Fruit fly (Drosophila melanogaster) whole organism, embryonic: ENCODE data around the gene wrd.
A peak's percentile ranks its signal among the peaks of the same experiment; 100 is the strongest.

ENCODE experiments used
- Aef1 ChIP-seq: fragments of 200-800 bp; sonication (Bioruptor generic); IDR thresholded peaks from 3 replicates; pipeline ENCODE4 v1.3.6; 2022; ENCODE audit warnings: missing biosample characterization, missing genetic modification characterization
- Asciz ChIP-seq: fragments of 200-800 bp; sonication (Bioruptor generic); optimal IDR thresholded peaks from 2 replicates; lab custom pipeline; 2017; ENCODE audit warnings: missing biosample characterization, mild to moderate bottlenecking, missing genetic modification characterization, missing genetic modification reagents
- BtbVII ChIP-seq: fragments of 200-800 bp; sonication (Bioruptor generic); optimal IDR thresholded peaks from 3 replicates; lab custom pipeline; 2017; ENCODE audit warnings: missing biosample characterization, mild to moderate bottlenecking, missing genetic modification characterization
- CG10654 ChIP-seq: fragments of 200-800 bp; sonication (Bioruptor generic); optimal IDR thresholded peaks from 2 replicates; lab custom pipeline; 2016; ENCODE audit warnings: missing biosample characterization, missing genetic modification characterization
- CG10959 ChIP-seq: fragments of 200-800 bp; sonication (Bioruptor generic); IDR thresholded peaks from 2 replicates; pipeline ENCODE4 v1.3.6; 2022; ENCODE audit warnings: missing biosample characterization, missing genetic modification characterization
- CG11504 ChIP-seq: fragments of 200-800 bp; sonication (Bioruptor generic); optimal IDR thresholded peaks from 3 replicates; lab custom pipeline; 2019; ENCODE audit warnings: missing biosample characterization, mild to moderate bottlenecking, missing genetic modification characterization, moderate library complexity
- CG12659 ChIP-seq: fragments of 200-800 bp; sonication (Bioruptor generic); optimal IDR thresholded peaks from 3 replicates; lab custom pipeline; 2017; ENCODE audit warnings: mild to moderate bottlenecking, missing biosample characterization, missing genetic modification reagents, missing genetic modification characterization
- CG1529 ChIP-seq: fragments of 200-800 bp; sonication (Bioruptor generic); optimal IDR thresholded peaks from 3 replicates; lab custom pipeline; 2018; ENCODE audit warnings: missing biosample characterization, missing genetic modification characterization
- CG15514 ChIP-seq: fragments of 200-800 bp; sonication (Bioruptor generic); optimal IDR thresholded peaks from 3 replicates; lab custom pipeline; 2017; ENCODE audit warnings: missing biosample characterization, missing genetic modification characterization, mild to moderate bottlenecking, moderate library complexity, missing genetic modification reagents
- CG17328 ChIP-seq: fragments of 200-800 bp; sonication (Bioruptor generic); IDR thresholded peaks from 2 replicates; pipeline ENCODE4 v1.3.6; 2022; ENCODE audit warnings: missing biosample characterization, missing genetic modification characterization
- CG1792 ChIP-seq: fragments of 200-800 bp; sonication (Bioruptor generic); optimal IDR thresholded peaks from 2 replicates; lab custom pipeline; 2016; ENCODE audit warnings: missing biosample characterization, missing genetic modification characterization
- CG18599 ChIP-seq: fragments of 200-800 bp; sonication (Bioruptor generic); optimal IDR thresholded peaks from 3 replicates; lab custom pipeline; 2017; ENCODE audit warnings: missing biosample characterization, missing genetic modification characterization, mild to moderate bottlenecking, moderate library complexity, missing genetic modification reagents
- CG2875 ChIP-seq: fragments of 200-800 bp; sonication (Bioruptor generic); optimal IDR thresholded peaks from 2 replicates; lab custom pipeline; 2017; ENCODE audit warnings: missing biosample characterization, mild to moderate bottlenecking, missing genetic modification characterization, missing genetic modification reagents
- CG3065 ChIP-seq: fragments of 200-800 bp; sonication (Bioruptor generic); optimal IDR thresholded peaks from 2 replicates; lab custom pipeline; 2016; ENCODE audit warnings: missing biosample characterization, missing genetic modification characterization
- CG34376 ChIP-seq: fragments of 200-800 bp; sonication (Bioruptor generic); optimal IDR thresholded peaks from 2 replicates; lab custom pipeline; 2018; ENCODE audit warnings: missing biosample characterization, mild to moderate bottlenecking, missing genetic modification characterization
- CG43689 ChIP-seq: fragments of 200-800 bp; sonication (Bioruptor generic); IDR thresholded peaks from 2 replicates; pipeline ENCODE4 v1.3.6; 2022; ENCODE audit warnings: missing biosample characterization, missing genetic modification characterization
- CG4424 ChIP-seq: fragments of 200-800 bp; sonication (Bioruptor generic); optimal IDR thresholded peaks from 3 replicates; lab custom pipeline; 2016; ENCODE audit warnings: missing biosample characterization, missing genetic modification characterization
- CG4820 ChIP-seq: fragments of 200-800 bp; sonication (Bioruptor generic); optimal IDR thresholded peaks from 3 replicates; lab custom pipeline; 2016; ENCODE audit warnings: missing biosample characterization, missing genetic modification characterization
- CG5953 ChIP-seq: fragments of 200-800 bp; sonication (Bioruptor generic); IDR thresholded peaks from 2 replicates; pipeline ENCODE4 v1.3.6; 2022; ENCODE audit warnings: missing biosample characterization, missing genetic modification characterization
- CG6765 ChIP-seq: fragments of 200-800 bp; sonication (Bioruptor generic); optimal IDR thresholded peaks from 3 replicates; lab custom pipeline; 2017; ENCODE audit warnings: missing biosample characterization, mild to moderate bottlenecking, missing genetic modification characterization
- CG6813 ChIP-seq: fragments of 200-800 bp; sonication (Bioruptor generic); optimal IDR thresholded peaks from 2 replicates; lab custom pipeline; 2017; ENCODE audit warnings: missing biosample characterization, missing genetic modification characterization, mild to moderate bottlenecking, moderate library complexity, missing genetic modification reagents
- CG7556 ChIP-seq: fragments of 200-800 bp; sonication (Bioruptor generic); optimal IDR thresholded peaks from 2 replicates; lab custom pipeline; 2017; ENCODE audit warnings: missing biosample characterization, mild to moderate bottlenecking, missing genetic modification characterization
- CG7987 ChIP-seq: fragments of 200-800 bp; sonication (Bioruptor generic); optimal IDR thresholded peaks from 2 replicates; lab custom pipeline; 2018; ENCODE audit warnings: missing biosample characterization, mild to moderate bottlenecking, missing genetic modification characterization, moderate library complexity
- CG8924 ChIP-seq: fragments of 200-800 bp; optimal IDR thresholded peaks from 3 replicates; lab custom pipeline; 2019; ENCODE audit warnings: missing biosample characterization, mild to moderate bottlenecking, missing genetic modification characterization, moderate library complexity
- CG9215 ChIP-seq: fragments of 200-800 bp; sonication (Bioruptor generic); IDR thresholded peaks from 2 replicates; pipeline ENCODE4 v1.3.6; 2022; ENCODE audit warnings: missing biosample characterization, missing genetic modification characterization
- Dref ChIP-seq: fragments of 200-800 bp; sonication (Bioruptor generic); IDR thresholded peaks from 2 replicates; pipeline ENCODE4 v1.3.6; 2022; ENCODE audit warnings: missing biosample characterization, missing genetic modification characterization
- E2f1 ChIP-seq: fragments of 200-800 bp; sonication (Bioruptor generic); IDR thresholded peaks from 2 replicates; pipeline ENCODE4 v1.3.6; 2022; ENCODE audit warnings: missing biosample characterization, missing genetic modification characterization
- HmgZ ChIP-seq: fragments of 200-800 bp; sonication (Bioruptor generic); optimal IDR thresholded peaks from 2 replicates; lab custom pipeline; 2018; ENCODE audit warnings: missing biosample characterization, mild to moderate bottlenecking, missing genetic modification characterization
- Hmx ChIP-seq: fragments of 200-800 bp; sonication (Bioruptor generic); optimal IDR thresholded peaks from 2 replicates; lab custom pipeline; 2016; ENCODE audit warnings: missing biosample characterization, missing genetic modification characterization
- Lim3 ChIP-seq: fragments of 200-800 bp; sonication (Bioruptor generic); IDR thresholded peaks from 2 replicates; pipeline ENCODE4 v1.3.6; 2022; ENCODE audit warnings: missing biosample characterization, missing genetic modification characterization
- Nf-YB ChIP-seq: fragments of 200-800 bp; sonication (Bioruptor generic); optimal IDR thresholded peaks from 3 replicates; lab custom pipeline; 2019; ENCODE audit warnings: missing biosample characterization, mild to moderate bottlenecking, missing genetic modification characterization, moderate library complexity
- Nf-YC ChIP-seq: fragments of 200-800 bp; optimal IDR thresholded peaks from 3 replicates; lab custom pipeline; 2019; ENCODE audit warnings: missing biosample characterization, mild to moderate bottlenecking, missing genetic modification characterization, moderate library complexity
- Oli ChIP-seq: fragments of 200-800 bp; sonication (Bioruptor generic); optimal IDR thresholded peaks from 2 replicates; lab custom pipeline; 2018; ENCODE audit warnings: missing biosample characterization, mild to moderate bottlenecking, missing genetic modification characterization, moderate library complexity
- Ptx1 ChIP-seq: fragments of 200-800 bp; sonication (Bioruptor generic); IDR thresholded peaks from 2 replicates; pipeline ENCODE4 v1.3.6; 2022; ENCODE audit warnings: missing biosample characterization, missing genetic modification characterization
- Sry-β ChIP-seq: fragments of 200-800 bp; sonication (Bioruptor generic); optimal IDR thresholded peaks from 2 replicates; lab custom pipeline; 2018; ENCODE audit warnings: missing biosample characterization, mild to moderate bottlenecking, missing genetic modification characterization, moderate library complexity
- bbx ChIP-seq: fragments of 200-800 bp; sonication (Bioruptor generic); IDR thresholded peaks from 2 replicates; pipeline ENCODE4 v1.3.6; 2022; ENCODE audit warnings: missing biosample characterization, missing genetic modification characterization; ENCODE audit not compliant: partially characterized antibody
- br ChIP-seq: fragments of >200 bp; optimal IDR thresholded peaks from 2 replicates; lab custom pipeline; 2017
- chinmo ChIP-seq: fragments of 200-800 bp; sonication (Bioruptor generic); IDR thresholded peaks from 4 replicates; pipeline ENCODE4 v1.3.6; 2022; ENCODE audit warnings: missing biosample characterization, missing genetic modification characterization; ENCODE audit not compliant: partially characterized antibody
- chn ChIP-seq: fragments of 200-800 bp; sonication (Bioruptor generic); optimal IDR thresholded peaks from 2 replicates; lab custom pipeline; 2016; ENCODE audit warnings: missing biosample characterization, missing genetic modification characterization
- crol ChIP-seq: fragments of 200-800 bp; sonication (Bioruptor generic); IDR thresholded peaks from 2 replicates; pipeline ENCODE4 v1.3.6; 2022; ENCODE audit warnings: missing biosample characterization, missing genetic modification characterization
- da ChIP-seq: fragments of 200-800 bp; sonication (Bioruptor generic); optimal IDR thresholded peaks from 2 replicates; lab custom pipeline; 2016; ENCODE audit warnings: missing biosample characterization, missing genetic modification characterization
- gem ChIP-seq: fragments of 200-800 bp; sonication (Bioruptor generic); optimal IDR thresholded peaks from 2 replicates; lab custom pipeline; 2019; ENCODE audit warnings: missing biosample characterization, mild to moderate bottlenecking, missing genetic modification characterization, moderate library complexity
- grn ChIP-seq: fragments of 200-800 bp; sonication (Bioruptor generic); optimal IDR thresholded peaks from 3 replicates; lab custom pipeline; 2017; ENCODE audit warnings: missing biosample characterization, missing genetic modification characterization
- odd ChIP-seq: fragments of 200-800 bp; sonication (Bioruptor generic); optimal IDR thresholded peaks from 2 replicates; lab custom pipeline; 2017; ENCODE audit warnings: missing biosample characterization, mild to moderate bottlenecking, missing genetic modification characterization
- sens ChIP-seq: fragments of 200-800 bp; sonication (Bioruptor generic); peaks from one replicate; lab custom pipeline; 2016; ENCODE audit warnings: missing biosample characterization, missing genetic modification characterization
- sens-2 ChIP-seq: fragments of 200-800 bp; sonication (Bioruptor generic); IDR thresholded peaks from 2 replicates; pipeline ENCODE4 v1.3.6; 2022; ENCODE audit warnings: missing biosample characterization, missing genetic modification characterization
- slbo ChIP-seq: fragments of 200-800 bp; sonication (Bioruptor generic); IDR thresholded peaks from 2 replicates; pipeline ENCODE4 v1.3.6; 2022; ENCODE audit warnings: missing biosample characterization, missing genetic modification characterization
- unc-4 ChIP-seq: fragments of 200-800 bp; sonication (Bioruptor generic); IDR thresholded peaks from 2 replicates; pipeline ENCODE4 v1.3.6; 2022; ENCODE audit warnings: missing biosample characterization, missing genetic modification characterization; ENCODE audit not compliant: partially characterized antibody
- vfl ChIP-seq: fragments of 200-800 bp; sonication (Bioruptor generic); optimal IDR thresholded peaks from 2 replicates; lab custom pipeline; 2016; ENCODE audit warnings: missing biosample characterization, missing genetic modification characterization
- zfh1 ChIP-seq: fragments of 200-800 bp; sonication (Bioruptor generic); IDR thresholded peaks from 3 replicates; pipeline ENCODE4 v1.3.6; 2022; ENCODE audit warnings: missing biosample characterization, missing genetic modification characterization

Gene wrd

dm6 chr3R:18196991-18197801 is 29.6 kb downstream of the wrd start (continued):
- no peak for TF ChIP-seq CG1792 (GFP tag; lab: Kevin White, UChicago)
- no peak for TF ChIP-seq slbo (GFP tag; lab: Robert Waterston, UW)
- TF ChIP-seq bbx, result no peak
- peak; percentile 38 for TF ChIP-seq CG1529 (GFP tag; lab: Kevin White, UChicago)
- no peak for TF ChIP-seq E2f1 (GFP tag; lab: Robert Waterston, UW)
- TF ChIP-seq CG18599, result peak; percentile 71
- TF ChIP-seq sens, result peak; percentile 93
- peak; percentile 84 for TF ChIP-seq CG7556 (GFP tag; lab: Kevin White, UChicago)
- TF ChIP-seq Hmx (GFP tag; lab: Kevin White, UChicago), result peak; percentile 31
- TF ChIP-seq Nf-YB (GFP tag; lab: Kevin White, UChicago), result peak; percentile 31
- no peak for TF ChIP-seq crol (GFP tag; lab: Robert Waterston, UW)
- no peak for TF ChIP-seq unc-4 (GFP tag; lab: Robert Waterston, UW)
- no peak for TF ChIP-seq CG6813 (GFP tag; lab: Kevin White, UChicago)
- no peak for TF ChIP-seq vfl (GFP tag; lab: Kevin White, UChicago)
- no peak for TF ChIP-seq chinmo (GFP tag; lab: Robert Waterston, UW)
- peak; percentile 17 for TF ChIP-seq HmgZ
- no peak for TF ChIP-seq CG10654 (GFP tag; lab: Kevin White, UChicago)
- no peak for TF ChIP-seq chn
- no peak for TF ChIP-seq CG43689 (GFP tag; lab: Robert Waterston, UW)
- no peak for TF ChIP-seq CG10959 (GFP tag; lab: Robert Waterston, UW)
- no peak for TF ChIP-seq CG4820 (GFP tag; lab: Kevin White, UChicago)
- no peak for TF ChIP-seq CG9215
- TF ChIP-seq CG6765 (GFP tag; lab: Kevin White, UChicago), result peak; percentile 35
- peak; percentile 77 for TF ChIP-seq Oli (tag; lab: Kevin White, UChicago)
- TF ChIP-seq CG8924 (tag; lab: Kevin White, UChicago), result peak; percentile 62
- TF ChIP-seq CG34376 (GFP tag; lab: Kevin White, UChicago), result peak; percentile 14
- no peak for TF ChIP-seq CG3065 (GFP tag; lab: Kevin White, UChicago)
- TF ChIP-seq br, result no peak
- TF ChIP-seq CG5953 (GFP tag; lab: Robert Waterston, UW), result no peak
- no peak for TF ChIP-seq BtbVII (GFP tag; lab: Kevin White, UChicago)
- peak; percentile 50 for TF ChIP-seq CG12659 (GFP tag; lab: Kevin White, UChicago)
- no peak for TF ChIP-seq zfh1 (GFP tag; lab: Robert Waterston, UW)
- TF ChIP-seq CG15514 (GFP tag; lab: Kevin White, UChicago), result no peak
- TF ChIP-seq Nf-YC, result peak; percentile 45
- peak; percentile 74 for TF ChIP-seq odd (GFP tag; lab: Kevin White, UChicago)
- TF ChIP-seq Lim3 (GFP tag; lab: Robert Waterston, UW), result no peak
- peak; percentile 77 for TF ChIP-seq CG11504 (tag; lab: Kevin White, UChicago)
- TF ChIP-seq grn, result no peak
- TF ChIP-seq CG2875 (GFP tag; lab: Kevin White, UChicago), result peak; percentile 13
- no peak for TF ChIP-seq da (GFP tag; lab: Kevin White, UChicago)
- no peak for TF ChIP-seq Ptx1 (GFP tag; lab: Robert Waterston, UW)
- TF ChIP-seq Asciz (GFP tag; lab: Kevin White, UChicago), result peak; percentile 57
- TF ChIP-seq Sry-β (GFP tag; lab: Kevin White, UChicago), result no peak
- no peak for TF ChIP-seq Dref (GFP tag; lab: Robert Waterston, UW)
- TF ChIP-seq sens-2, result no peak
- no peak for TF ChIP-seq Aef1 (GFP tag; lab: Robert Waterston, UW)
- no peak for TF ChIP-seq CG17328
- peak; percentile 60 for TF ChIP-seq CG4424 (GFP tag; lab: Kevin White, UChicago)
- peak; percentile 79 for TF ChIP-seq gem
- peak; percentile 3 for TF ChIP-seq CG7987 (GFP tag; lab: Kevin White, UChicago)
